Fruit fly (Drosophila melanogaster) whole organism, embryonic: ENCODE measurements around the gene Sfp38D.

Experiments used
- CG10209 ChIP-seq: fragments of 200-800 bp; sonication (Bioruptor generic); optimal IDR thresholded peaks from 3 replicates; lab custom pipeline; 2017; ENCODE audit warnings: missing biosample characterization, mild to moderate bottlenecking, missing genetic modification characterization, missing genetic modification reagents
- CG11085 ChIP-seq: fragments of 200-800 bp; sonication (Bioruptor generic); IDR thresholded peaks from 2 replicates; pipeline ENCODE4 v1.3.6; 2022; ENCODE audit warnings: missing biosample characterization, missing genetic modification characterization
- CG11723 ChIP-seq: fragments of 200-800 bp; sonication (Bioruptor generic); optimal IDR thresholded peaks from 2 replicates; lab custom pipeline; 2017; ENCODE audit warnings: missing biosample characterization, mild to moderate bottlenecking, missing genetic modification characterization
- CG12769 ChIP-seq: fragments of 200-800 bp; sonication (Bioruptor generic); optimal IDR thresholded peaks from 2 replicates; lab custom pipeline; 2019; ENCODE audit warnings: missing biosample characterization, mild to moderate bottlenecking, missing genetic modification characterization, moderate library complexity
- CG12942 ChIP-seq: fragments of 200-800 bp; sonication (Bioruptor generic); optimal IDR thresholded peaks from 3 replicates; lab custom pipeline; 2016; ENCODE audit warnings: missing biosample characterization, missing genetic modification characterization
- CG15011 ChIP-seq: fragments of 200-800 bp; sonication (Bioruptor generic); optimal IDR thresholded peaks from 3 replicates; lab custom pipeline; 2018; ENCODE audit warnings: missing biosample characterization, mild to moderate bottlenecking, missing genetic modification characterization
- CG15479 ChIP-seq: fragments of 200-800 bp; sonication (Bioruptor generic); optimal IDR thresholded peaks from 3 replicates; lab custom pipeline; 2019; ENCODE audit warnings: missing biosample characterization, mild to moderate bottlenecking, missing genetic modification characterization, moderate library complexity
- CG17328 ChIP-seq: fragments of 200-800 bp; sonication (Bioruptor generic); IDR thresholded peaks from 2 replicates; pipeline ENCODE4 v1.3.6; 2022; ENCODE audit warnings: missing biosample characterization, missing genetic modification characterization
- CG17802 ChIP-seq: fragments of 200-800 bp; sonication (Bioruptor generic); optimal IDR thresholded peaks from 2 replicates; lab custom pipeline; 2018; ENCODE audit warnings: missing biosample characterization, mild to moderate bottlenecking, missing genetic modification characterization, moderate library complexity
- CG17829 ChIP-seq: fragments of 200-800 bp; optimal IDR thresholded peaks from 2 replicates; lab custom pipeline; 2019; ENCODE audit warnings: missing biosample characterization, mild to moderate bottlenecking, missing genetic modification characterization, moderate library complexity
- CG18476 ChIP-seq: fragments of 200-800 bp; sonication (Bioruptor generic); optimal IDR thresholded peaks from 2 replicates; lab custom pipeline; 2016; ENCODE audit warnings: missing biosample characterization, mild to moderate bottlenecking, missing genetic modification characterization
- CG2202 ChIP-seq: fragments of 200-800 bp; sonication (Bioruptor generic); optimal IDR thresholded peaks from 2 replicates; lab custom pipeline; 2018; ENCODE audit warnings: missing biosample characterization, mild to moderate bottlenecking, missing genetic modification characterization
- CG2712 ChIP-seq: fragments of 200-800 bp; optimal IDR thresholded peaks from 3 replicates; lab custom pipeline; 2019; ENCODE audit warnings: missing biosample characterization, mild to moderate bottlenecking, missing genetic modification characterization, moderate library complexity
- CG31441 ChIP-seq: fragments of 200-800 bp; sonication (Bioruptor generic); IDR thresholded peaks from 2 replicates; pipeline ENCODE4 v1.3.6; 2022; ENCODE audit warnings: missing biosample characterization, missing genetic modification characterization
- CG32767 ChIP-seq: fragments of 200-800 bp; sonication (Bioruptor generic); IDR thresholded peaks from 2 replicates; pipeline ENCODE4 v1.3.6; 2022; ENCODE audit warnings: missing biosample characterization, missing genetic modification characterization
- CG8388 ChIP-seq: fragments of 200-800 bp; sonication (Bioruptor generic); optimal IDR thresholded peaks from 2 replicates; lab custom pipeline; 2019; ENCODE audit warnings: missing biosample characterization, mild to moderate bottlenecking, missing genetic modification characterization, moderate library complexity
- CG8765 ChIP-seq: fragments of 200-800 bp; sonication (Bioruptor generic); IDR thresholded peaks from 2 replicates; pipeline ENCODE4 v1.3.6; 2022; ENCODE audit warnings: missing biosample characterization, missing genetic modification characterization
- CG9609 ChIP-seq: fragments of 200-800 bp; sonication (Bioruptor generic); optimal IDR thresholded peaks from 3 replicates; lab custom pipeline; 2016; ENCODE audit warnings: missing biosample characterization, missing genetic modification characterization
- CkIIα-i1 ChIP-seq: fragments of 200-800 bp; sonication (Bioruptor generic); IDR thresholded peaks from 2 replicates; pipeline ENCODE4 v1.3.6; 2022; ENCODE audit warnings: missing biosample characterization, missing genetic modification characterization
- Dll ChIP-seq: fragments of 200-800 bp; sonication (Bioruptor generic); IDR thresholded peaks from 4 replicates; pipeline ENCODE4 v1.3.6; 2022; ENCODE audit warnings: missing biosample characterization, missing genetic modification characterization; ENCODE audit not compliant: partially characterized antibody
- E2f2 ChIP-seq: fragments of 200-800 bp; sonication (Bioruptor generic); IDR thresholded peaks from 2 replicates; pipeline ENCODE4 v1.3.6; 2022; ENCODE audit warnings: missing biosample characterization, missing genetic modification characterization
- HLH3B ChIP-seq: fragments of 200-800 bp; sonication (Bioruptor generic); IDR thresholded peaks from 2 replicates; pipeline ENCODE4 v1.3.6; 2022; ENCODE audit warnings: missing biosample characterization, missing genetic modification characterization
- Hey ChIP-seq: fragments of 200-800 bp; sonication (Bioruptor generic); optimal IDR thresholded peaks from 3 replicates; lab custom pipeline; 2018; ENCODE audit warnings: missing biosample characterization, mild to moderate bottlenecking, missing genetic modification characterization
- HmgZ ChIP-seq: fragments of 200-800 bp; sonication (Bioruptor generic); optimal IDR thresholded peaks from 2 replicates; lab custom pipeline; 2018; ENCODE audit warnings: missing biosample characterization, mild to moderate bottlenecking, missing genetic modification characterization
- Hmr ChIP-seq: fragments of 200-800 bp; sonication (Bioruptor generic); optimal IDR thresholded peaks from 3 replicates; lab custom pipeline; 2017; ENCODE audit warnings: mild to moderate bottlenecking, missing biosample characterization, missing genetic modification reagents, missing genetic modification characterization
- Hmx ChIP-seq: fragments of 200-800 bp; sonication (Bioruptor generic); optimal IDR thresholded peaks from 2 replicates; lab custom pipeline; 2016; ENCODE audit warnings: missing biosample characterization, missing genetic modification characterization
- Hr78 ChIP-seq, 2 experiments: fragments of 200-800 bp in 1 of 2; fragments of >200 bp in 1 of 2; sonication (Bioruptor generic) in 1 of 2; optimal IDR thresholded peaks; 2 replicates each; lab custom pipeline; 2017 to 2019; ENCODE audit warnings: missing biosample characterization in 2 of 2, missing genetic modification characterization in 2 of 2, mild to moderate bottlenecking in 1 of 2, moderate library complexity in 1 of 2
- Lhr ChIP-seq: fragments of 200-800 bp; sonication (Bioruptor generic); optimal IDR thresholded peaks from 3 replicates; lab custom pipeline; 2017; ENCODE audit warnings: mild to moderate bottlenecking, missing biosample characterization, missing genetic modification reagents, missing genetic modification characterization
- Ptx1 ChIP-seq: fragments of 200-800 bp; sonication (Bioruptor generic); IDR thresholded peaks from 2 replicates; pipeline ENCODE4 v1.3.6; 2022; ENCODE audit warnings: missing biosample characterization, missing genetic modification characterization
- Scr ChIP-seq: fragments of 200-800 bp; sonication (Bioruptor generic); IDR thresholded peaks from 2 replicates; pipeline ENCODE4 v1.3.6; 2022; ENCODE audit warnings: missing biosample characterization, missing genetic modification characterization; ENCODE audit not compliant: partially characterized antibody
- Side ChIP-seq: fragments of 200-800 bp; sonication (Bioruptor generic); optimal IDR thresholded peaks from 2 replicates; lab custom pipeline; 2016; ENCODE audit warnings: missing biosample characterization, missing genetic modification characterization
- Taf1 ChIP-seq: fragments of 200-800 bp; sonication (Bioruptor generic); IDR thresholded peaks from 2 replicates; pipeline ENCODE4 v1.3.6; 2022; ENCODE audit warnings: missing biosample characterization, missing genetic modification characterization
- Trl ChIP-seq, 3 experiments: fragments of >200 bp in 2 of 3; fragments of 200-800 bp in 1 of 3; sonication (Bioruptor generic) in 1 of 3; optimal IDR thresholded peaks; 2 replicates in 1 of 3; 3 replicates in 2 of 3; lab custom pipeline; 2016 to 2017; ENCODE audit warnings: missing biosample characterization in 1 of 3, missing genetic modification characterization in 1 of 3
- bbx ChIP-seq: fragments of 200-800 bp; sonication (Bioruptor generic); IDR thresholded peaks from 2 replicates; pipeline ENCODE4 v1.3.6; 2022; ENCODE audit warnings: missing biosample characterization, missing genetic modification characterization; ENCODE audit not compliant: partially characterized antibody
- dan ChIP-seq: fragments of 200-800 bp; sonication (Bioruptor generic); IDR thresholded peaks from 2 replicates; pipeline ENCODE4 v1.3.6; 2022; ENCODE audit warnings: missing biosample characterization, missing genetic modification characterization
- dati ChIP-seq: fragments of 200-800 bp; sonication (Bioruptor generic); IDR thresholded peaks from 2 replicates; pipeline ENCODE4 v1.3.6; 2022; ENCODE audit warnings: missing biosample characterization, missing genetic modification characterization
- en ChIP-seq: fragments of 200-800 bp; sonication (Bioruptor generic); optimal IDR thresholded peaks from 2 replicates; lab custom pipeline; 2016; ENCODE audit warnings: missing biosample characterization, missing genetic modification characterization
- esg ChIP-seq: fragments of 200-800 bp; sonication (Bioruptor generic); conservative IDR thresholded peaks from 2 replicates; pipeline ENCODE4 v1.3.6; 2022; ENCODE audit warnings: missing biosample characterization, missing genetic modification characterization
- gcm ChIP-seq: fragments of 200-800 bp; sonication (Bioruptor generic); optimal IDR thresholded peaks from 2 replicates; lab custom pipeline; 2019; ENCODE audit warnings: missing biosample characterization, mild to moderate bottlenecking, missing genetic modification characterization, moderate library complexity
- jumu ChIP-seq: fragments of 200-800 bp; sonication (Bioruptor generic); optimal IDR thresholded peaks from 3 replicates; lab custom pipeline; 2016; ENCODE audit warnings: missing biosample characterization, missing genetic modification characterization
- knrl ChIP-seq: fragments of 200-800 bp; sonication (Bioruptor generic); IDR thresholded peaks from 3 replicates; pipeline ENCODE4 v1.3.6; 2022; ENCODE audit warnings: missing biosample characterization, missing genetic modification characterization; ENCODE audit not compliant: partially characterized antibody
- org-1 ChIP-seq: fragments of 200-800 bp; sonication (Bioruptor generic); optimal IDR thresholded peaks from 2 replicates; lab custom pipeline; 2017; ENCODE audit warnings: missing biosample characterization, missing genetic modification characterization
- otp ChIP-seq: fragments of 200-800 bp; sonication (Bioruptor generic); IDR thresholded peaks from 3 replicates; pipeline ENCODE4, ENCODE4 v1.3.6; 2022; ENCODE audit warnings: missing biosample characterization, missing genetic modification characterization
- pan ChIP-seq, 4 experiments: fragments of >200 bp in 3 of 4; fragments of 200-800 bp in 1 of 4; sonication (Bioruptor generic) in 1 of 4; optimal IDR thresholded peaks in 3 of 4; IDR thresholded peaks in 1 of 4; 2 replicates each; pipeline versions ENCODE4 v1.3.6 to Lab custom; 2017 to 2022; ENCODE audit warnings: missing biosample characterization in 2 of 4, missing genetic modification characterization in 2 of 4, mixed read lengths in 1 of 4
- prd ChIP-seq, 3 experiments: fragments of >200 bp in 2 of 3; fragments of 200-800 bp in 1 of 3; sonication (Bioruptor generic) in 1 of 3; optimal IDR thresholded peaks in 2 of 3; IDR thresholded peaks in 1 of 3; 2 replicates in 2 of 3; 3 replicates in 1 of 3; pipeline versions ENCODE4 v1.3.6 to Lab custom; 2017 to 2022; ENCODE audit warnings: missing biosample characterization in 1 of 3, missing genetic modification characterization in 1 of 3
- sens ChIP-seq: fragments of 200-800 bp; sonication (Bioruptor generic); peaks from one replicate; lab custom pipeline; 2016; ENCODE audit warnings: missing biosample characterization, missing genetic modification characterization
- sna ChIP-seq: fragments of 200-800 bp; sonication (Bioruptor generic); IDR thresholded peaks from 2 replicates; pipeline ENCODE4 v1.3.6; 2022; ENCODE audit warnings: missing biosample characterization, missing genetic modification characterization; ENCODE audit not compliant: partially characterized antibody
- sug ChIP-seq: fragments of 200-800 bp; optimal IDR thresholded peaks from 2 replicates; lab custom pipeline; 2019; ENCODE audit warnings: missing biosample characterization, mild to moderate bottlenecking, missing genetic modification characterization, moderate library complexity

Gene Sfp38D

dm6 chr2L:20645394-20645869 lies 4.7 kb downstream of the Sfp38D start, which contains the start of the genes phr6-4 and CG2608 (continued):
- peak; percentile 96 for TF ChIP-seq CG2712
- TF ChIP-seq sug (tag; lab: Kevin White, UChicago), result peak; percentile 91
- TF ChIP-seq HLH3B, result peak; percentile 81
- peak; percentile 65; the same call in 1 of the 2 replicates for TF ChIP-seq Taf1 (GFP tag; lab: Robert Waterston, UW)
- TF ChIP-seq Hr78 (GFP tag; optimal IDR thresholded peaks at IDR 0.05; lab: Kevin White, UChicago), result no peak
- peak; percentile 87 for TF ChIP-seq CG32767 (GFP tag; lab: Robert Waterston, UW)
- no peak for TF ChIP-seq CG15479 (GFP tag; lab: Kevin White, UChicago)
- peak; percentile 83 for TF ChIP-seq CG12769 (tag; lab: Kevin White, UChicago)
- TF ChIP-seq Hmx (GFP tag; lab: Kevin White, UChicago), result peak; percentile 84
- no peak for TF ChIP-seq Dll (GFP tag; lab: Robert Waterston, UW)
- TF ChIP-seq esg (GFP tag; lab: Robert Waterston, UW), result peak; percentile 82
- no peak for TF ChIP-seq knrl (GFP tag; lab: Robert Waterston, UW)
- TF ChIP-seq pan (optimal IDR thresholded peaks at IDR 0.05; lab: Kevin White, UChicago), result no peak
- peak in 1 of 2 experiments; percentile 83 for TF ChIP-seq pan (GFP tag; optimal IDR thresholded peaks at IDR 0.05 in 1 of 2, IDR thresholded peaks at IDR 0.05 in 1 of 2)
- peak; percentile 93 for TF ChIP-seq CG12942 (GFP tag; lab: Kevin White, UChicago)
- TF ChIP-seq E2f2 (GFP tag; lab: Robert Waterston, UW), result peak; percentile 81
- no peak for TF ChIP-seq Hey
- TF ChIP-seq CG31441 (GFP tag; lab: Robert Waterston, UW), result peak; percentile 94
- peak; percentile 80; the same call in 1 of the 2 replicates for TF ChIP-seq CG8765 (GFP tag; lab: Robert Waterston, UW)
- TF ChIP-seq Trl (optimal IDR thresholded peaks at IDR 0.05; lab: Kevin White, UChicago), result no peak
- TF ChIP-seq Trl (GFP tag; optimal IDR thresholded peaks at IDR 0.05; lab: Kevin White, UChicago), result peak; percentile 86
- TF ChIP-seq CG9609 (GFP tag; lab: Kevin White, UChicago), result peak; percentile 81
- TF ChIP-seq sna (GFP tag; lab: Robert Waterston, UW), result no peak
- TF ChIP-seq CG11723 (GFP tag; lab: Kevin White, UChicago), result peak; percentile 86
- peak; percentile 95 for TF ChIP-seq Hmr (GFP tag; lab: Kevin White, UChicago)
- TF ChIP-seq Side, result peak; percentile 73
- peak; percentile 92 for TF ChIP-seq CG8388
- peak; percentile 57; the same call in 1 of the 2 replicates for TF ChIP-seq dati (GFP tag; lab: Robert Waterston, UW)
- no peak for TF ChIP-seq bbx (GFP tag; lab: Robert Waterston, UW)
- TF ChIP-seq org-1 (GFP tag; lab: Kevin White, UChicago), result peak; percentile 84
- peak; percentile 95 for TF ChIP-seq gcm (GFP tag; lab: Kevin White, UChicago)
- TF ChIP-seq jumu (GFP tag; lab: Kevin White, UChicago), result peak; percentile 80
- TF ChIP-seq Scr (GFP tag; lab: Robert Waterston, UW), result no peak
- TF ChIP-seq CG10209 (GFP tag; lab: Kevin White, UChicago), result peak; percentile 94
- TF ChIP-seq CG17802 (tag; lab: Kevin White, UChicago), result peak; percentile 69
- peak; percentile 77 for TF ChIP-seq Lhr (GFP tag; lab: Kevin White, UChicago)
- TF ChIP-seq CG2202 (tag; lab: Kevin White, UChicago), result peak; percentile 85
- TF ChIP-seq CG11085, result peak; percentile 77
- TF ChIP-seq CG17328, result peak; percentile 76
- no peak for TF ChIP-seq prd (optimal IDR thresholded peaks at IDR 0.05; lab: Kevin White, UChicago)
- peak; percentile 90 for TF ChIP-seq prd (GFP tag; IDR thresholded peaks at IDR 0.05; lab: Robert Waterston, UW)
- TF ChIP-seq dan (GFP tag; lab: Robert Waterston, UW), result peak; percentile 26; the same call in 1 of the 2 replicates
- peak; percentile 92 for TF ChIP-seq CG18476 (GFP tag; lab: Kevin White, UChicago)
- peak; percentile 94 for TF ChIP-seq CG17829 (tag; lab: Kevin White, UChicago)
- TF ChIP-seq sens (GFP tag; lab: Kevin White, UChicago), result peak; percentile 98
- TF ChIP-seq CkIIα-i1 (GFP tag; lab: Robert Waterston, UW), result no peak
- peak; percentile 94 for TF ChIP-seq HmgZ (tag; lab: Kevin White, UChicago)
- TF ChIP-seq otp, result peak; percentile 62; the same call in 2 of the 3 replicates
- peak; percentile 89 for TF ChIP-seq CG15011 (GFP tag; lab: Kevin White, UChicago)
- TF ChIP-seq Ptx1 (GFP tag; lab: Robert Waterston, UW), result peak; percentile 87
- TF ChIP-seq en (GFP tag; lab: Kevin White, UChicago), result peak; percentile 63
